Worm (Caenorhabditis elegans) whole organism, young adult: ENCODE results near the gene gcy-20.

ENCODE experiments used
- C17E4.6 ChIP-seq: fragments of 200-800 bp; sonication (Bioruptor generic); IDR thresholded peaks from 2 replicates; pipeline ENCODE4 v1.3.6; 2022; ENCODE audit warnings: missing genetic modification reagents, missing genetic modification characterization, missing compliant biosample characterization
- D2030.7 ChIP-seq: fragments of 200-800 bp; sonication (Bioruptor generic); IDR thresholded peaks from 2 replicates; pipeline ENCODE4 v1.3.6; 2022; ENCODE audit warnings: missing genetic modification reagents, missing genetic modification characterization, missing compliant biosample characterization
- F23B12.7 ChIP-seq: sonication (generic microtip); optimal IDR thresholded peaks from 2 replicates; lab custom pipeline; 2017; ENCODE audit warnings: missing genetic modification characterization, mild to moderate bottlenecking, missing compliant biosample characterization, antibody characterized with exemption, moderate library complexity; ENCODE audit not compliant: insufficient read depth
- F33H1.4 ChIP-seq: fragments of 200-800 bp; sonication (Bioruptor generic); IDR thresholded peaks from 2 replicates; pipeline ENCODE4 v1.3.6; 2022; ENCODE audit warnings: missing genetic modification reagents, missing genetic modification characterization, missing compliant biosample characterization
- F37B4.10 ChIP-seq: fragments of 200-800 bp; sonication (Bioruptor generic); IDR thresholded peaks from 2 replicates; pipeline ENCODE4 v1.3.6; 2022; ENCODE audit warnings: missing genetic modification characterization, missing compliant biosample characterization
- F39B2.1 ChIP-seq: fragments of 200-800 bp; sonication (Bioruptor generic); IDR thresholded peaks from 2 replicates; pipeline ENCODE4 v1.3.6; 2022; ENCODE audit warnings: missing genetic modification reagents, missing genetic modification characterization, missing compliant biosample characterization
- F52B5.7 ChIP-seq: sonication (generic microtip); optimal IDR thresholded peaks from 2 replicates; lab custom pipeline; 2016; ENCODE audit warnings: mild to moderate bottlenecking, missing genetic modification characterization, missing compliant biosample characterization
- F57C9.4 ChIP-seq: sonication (generic microtip); optimal IDR thresholded peaks from 2 replicates; lab custom pipeline; 2017; ENCODE audit warnings: mild to moderate bottlenecking, missing genetic modification characterization, missing compliant biosample characterization
- K12H6.12 ChIP-seq: fragments of 200-800 bp; sonication (Bioruptor generic); optimal IDR thresholded peaks from 2 replicates; lab custom pipeline; 2018; ENCODE audit warnings: mild to moderate bottlenecking, missing genetic modification characterization, missing compliant biosample characterization
- T26A5.8 ChIP-seq: sonication (generic microtip); optimal IDR thresholded peaks from 2 replicates; lab custom pipeline; 2016; ENCODE audit warnings: missing genetic modification characterization, missing compliant biosample characterization
- Y53F4B.3 ChIP-seq: fragments of 200-800 bp; sonication (Bioruptor generic); IDR thresholded peaks from 2 replicates; pipeline ENCODE4 v1.3.6; 2022; ENCODE audit warnings: missing genetic modification reagents, missing genetic modification characterization, missing compliant biosample characterization
- Y67H2A.10 ChIP-seq: fragments of 200-800 bp; sonication (Bioruptor generic); conservative IDR thresholded peaks from 2 replicates; pipeline ENCODE4 v1.3.6; 2022; ENCODE audit warnings: missing genetic modification reagents, missing genetic modification characterization, missing compliant biosample characterization
- Y79H2A.3 ChIP-seq: fragments of 200-800 bp; sonication (Bioruptor generic); conservative IDR thresholded peaks from 2 replicates; pipeline ENCODE4 v1.3.6; 2022; ENCODE audit warnings: missing genetic modification reagents, missing genetic modification characterization, missing compliant biosample characterization
- aptf-2 ChIP-seq: fragments of 200-800 bp; sonication (Bioruptor generic); conservative IDR thresholded peaks from 2 replicates; pipeline ENCODE4 v1.3.6; 2022; ENCODE audit warnings: missing genetic modification reagents, missing genetic modification characterization, missing compliant biosample characterization
- bed-1 ChIP-seq: fragments of 200-800 bp; sonication (Bioruptor generic); IDR thresholded peaks from 2 replicates; pipeline ENCODE4 v1.3.6; 2022; ENCODE audit warnings: missing genetic modification reagents, missing genetic modification characterization, missing compliant biosample characterization
- cebp-1 ChIP-seq, 2 experiments: fragments of 200-800 bp in 1 of 2; sonication (Bioruptor generic) in 1 of 2; sonication (generic microtip) in 1 of 2; IDR thresholded peaks in 1 of 2; optimal IDR thresholded peaks in 1 of 2; 2 replicates each; pipeline versions ENCODE4 v1.3.6 to Lab custom; 2017 to 2022; ENCODE audit warnings: missing compliant biosample characterization in 2 of 2, missing genetic modification characterization in 2 of 2, mild to moderate bottlenecking in 1 of 2, missing genetic modification reagents in 1 of 2, moderate library complexity in 1 of 2
- cebp-2 ChIP-seq: fragments of 200-800 bp; sonication (Bioruptor generic); IDR thresholded peaks from 2 replicates; pipeline ENCODE4 v1.3.6; 2022; ENCODE audit warnings: missing genetic modification characterization, missing compliant biosample characterization
- ceh-27 ChIP-seq: fragments of 200-800 bp; sonication (Bioruptor generic); optimal IDR thresholded peaks from 2 replicates; lab custom pipeline; 2018; ENCODE audit warnings: mild to moderate bottlenecking, missing genetic modification characterization, moderate library complexity, missing compliant biosample characterization
- ceh-58 ChIP-seq: fragments of 200-800 bp; sonication (Bioruptor generic); IDR thresholded peaks from 2 replicates; pipeline ENCODE4 v1.3.6; 2022; ENCODE audit warnings: missing genetic modification characterization, missing compliant biosample characterization
- chd-7 ChIP-seq: sonication (generic microtip); optimal IDR thresholded peaks from 2 replicates; lab custom pipeline; 2016; ENCODE audit warnings: mild to moderate bottlenecking, missing genetic modification characterization, moderate library complexity, missing compliant biosample characterization
- egrh-3 ChIP-seq: fragments of 200-800 bp; sonication (Bioruptor generic); IDR thresholded peaks from 2 replicates; pipeline ENCODE4 v1.3.6; 2022; ENCODE audit warnings: missing genetic modification reagents, missing genetic modification characterization, missing compliant biosample characterization
- hmg-20 ChIP-seq: fragments of 200-800 bp; sonication (Bioruptor generic); IDR thresholded peaks from 2 replicates; pipeline ENCODE4 v1.3.6; 2022; ENCODE audit warnings: missing genetic modification reagents, missing genetic modification characterization, missing compliant biosample characterization
- hsf-1 ChIP-seq: fragments of 200-800 bp; sonication (Bioruptor generic); IDR thresholded peaks from 2 replicates; pipeline ENCODE4 v1.3.6; 2022; ENCODE audit warnings: missing genetic modification reagents, missing genetic modification characterization, missing compliant biosample characterization
- lag-1 ChIP-seq: fragments of 200-800 bp; sonication (Bioruptor generic); IDR thresholded peaks from 2 replicates; pipeline ENCODE4 v1.3.6; 2022; ENCODE audit warnings: missing genetic modification reagents, missing genetic modification characterization, missing compliant biosample characterization
- let-526 ChIP-seq: fragments of 200-800 bp; sonication (Bioruptor generic); IDR thresholded peaks from 2 replicates; pipeline ENCODE4 v1.3.6; 2022; ENCODE audit warnings: missing genetic modification reagents, missing genetic modification characterization, missing compliant biosample characterization
- mcd-1 ChIP-seq: fragments of 200-800 bp; sonication (Bioruptor generic); IDR thresholded peaks from 2 replicates; pipeline ENCODE4 v1.3.6; 2022; ENCODE audit warnings: missing genetic modification reagents, missing genetic modification characterization, missing compliant biosample characterization
- mxl-1 ChIP-seq: sonication (generic microtip); optimal IDR thresholded peaks from 2 replicates; lab custom pipeline; 2016; ENCODE audit warnings: missing genetic modification characterization, missing compliant biosample characterization
- nfya-1 ChIP-seq: sonication (generic microtip); optimal IDR thresholded peaks from 2 replicates; lab custom pipeline; 2017; ENCODE audit warnings: antibody characterized with exemption, missing compliant biosample characterization, missing genetic modification characterization, borderline replicate concordance; ENCODE audit not compliant: insufficient read depth
- nhr-179 ChIP-seq: sonication (generic microtip); optimal IDR thresholded peaks from 2 replicates; lab custom pipeline; 2016; ENCODE audit warnings: mild to moderate bottlenecking, missing genetic modification characterization, missing compliant biosample characterization
- nhr-27 ChIP-seq: fragments of 200-800 bp; sonication (Bioruptor generic); optimal IDR thresholded peaks from 2 replicates; lab custom pipeline; 2018; ENCODE audit warnings: mild to moderate bottlenecking, missing genetic modification characterization, moderate library complexity, missing compliant biosample characterization
- somi-1 ChIP-seq: fragments of 200-800 bp; sonication (Bioruptor generic); optimal IDR thresholded peaks from 2 replicates; lab custom pipeline; 2018; ENCODE audit warnings: mild to moderate bottlenecking, missing genetic modification characterization, missing compliant biosample characterization
- tbp1 ChIP-seq: fragments of 200-800 bp; sonication (Bioruptor generic); optimal IDR thresholded peaks from 2 replicates; lab custom pipeline; 2018; ENCODE audit warnings: mild to moderate bottlenecking, missing genetic modification characterization, missing compliant biosample characterization
- tlf-1 ChIP-seq: fragments of 200-800 bp; sonication (Bioruptor generic); optimal IDR thresholded peaks from 2 replicates; lab custom pipeline; 2018; ENCODE audit warnings: mild to moderate bottlenecking, missing genetic modification characterization, missing compliant biosample characterization
- zfh-2 ChIP-seq: fragments of 200-800 bp; sonication (Bioruptor generic); conservative IDR thresholded peaks from 2 replicates; pipeline ENCODE4 v1.3.6; 2022; ENCODE audit warnings: missing genetic modification reagents, missing genetic modification characterization, missing compliant biosample characterization
- zim-3 ChIP-seq: sonication (generic microtip); optimal IDR thresholded peaks from 2 replicates; lab custom pipeline; 2017; ENCODE audit warnings: mild to moderate bottlenecking, missing genetic modification characterization, moderate library complexity, missing compliant biosample characterization
- ztf-22 ChIP-seq: fragments of 200-800 bp; sonication (Bioruptor generic); optimal IDR thresholded peaks from 2 replicates; lab custom pipeline; 2018; ENCODE audit warnings: mild to moderate bottlenecking, missing genetic modification characterization, moderate library complexity, missing compliant biosample characterization
- ztf-25 ChIP-seq: fragments of 200-800 bp; sonication (Bioruptor generic); IDR thresholded peaks from 2 replicates; pipeline ENCODE4 v1.3.6; 2022; ENCODE audit warnings: missing genetic modification reagents, missing genetic modification characterization, missing compliant biosample characterization
- ztf-28 ChIP-seq: fragments of 200-800 bp; sonication (Bioruptor generic); IDR thresholded peaks from 2 replicates; pipeline ENCODE4 v1.3.6; 2022; ENCODE audit warnings: missing genetic modification reagents, missing genetic modification characterization, missing compliant biosample characterization

Gene gcy-20

DNA sequence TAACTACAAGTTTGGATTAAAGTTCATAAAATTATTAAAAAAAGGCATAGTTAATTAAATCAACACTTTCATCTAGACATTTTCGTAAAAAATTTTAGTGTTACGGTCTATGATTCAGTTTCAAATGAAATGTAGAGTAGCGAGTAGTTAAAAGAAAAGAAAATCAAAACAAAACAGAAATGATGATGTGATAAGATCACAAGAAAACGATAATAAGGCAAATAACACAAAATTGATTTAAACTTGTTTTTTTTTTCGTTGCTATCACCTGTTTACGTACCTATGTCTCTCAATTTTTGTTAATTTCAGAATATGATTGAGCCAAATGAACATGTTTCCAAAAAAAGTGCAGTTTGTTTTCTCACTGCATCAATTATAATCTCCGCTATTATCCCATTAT lies 23.7 kb downstream of the gcy-20 start, which contains the start of the genes F21H7.2 and F21H7.12:
Gene F21H7.2, minus strand, starts transcription at position 101 of the 400 bp plus-strand sequence.
Gene F21H7.12, plus strand, starts transcription at position 270 of the 400 bp plus-strand sequence.
- TF ChIP-seq tbp1 (GFP tag; lab: Kevin White, UChicago) (no peak), F57C9.4 (no peak), ceh-58 (GFP tag; lab: Robert Waterston, UW) (no peak), ztf-28 (GFP tag; lab: Robert Waterston, UW) (no peak), F39B2.1 (GFP tag; lab: Robert Waterston, UW) (no peak), F33H1.4 (no peak), T26A5.8 (tag; lab: Kevin White, UChicago) (no peak), D2030.7 (GFP tag; lab: Robert Waterston, UW) (no peak), K12H6.12 (tag; lab: Kevin White, UChicago) (no peak), Y79H2A.3 (GFP tag; lab: Robert Waterston, UW) (no peak), let-526 (GFP tag; lab: Robert Waterston, UW) (no peak)

DNA sequence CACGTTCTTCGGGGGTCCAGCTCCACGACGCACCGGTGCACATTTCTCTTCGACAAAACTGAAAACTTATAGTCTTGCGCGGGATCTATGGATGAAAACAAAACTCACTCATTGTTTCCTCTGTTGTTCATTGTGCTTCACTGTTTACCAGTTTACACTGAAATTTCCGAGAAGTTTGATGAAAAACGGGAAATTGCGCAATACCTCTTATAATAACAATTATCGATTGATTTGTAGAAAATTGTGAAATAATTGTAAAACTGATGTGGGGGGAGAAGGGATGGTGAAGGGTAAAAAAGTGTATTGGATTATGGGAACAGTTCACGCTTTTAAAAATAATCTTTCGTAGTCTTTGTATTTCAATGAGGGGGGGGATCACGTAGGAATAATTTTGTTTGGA lies 24.1 kb downstream of the gcy-20 start:
- TF ChIP-seq F33H1.4 (no peak), F39B2.1 (GFP tag; lab: Robert Waterston, UW) (no peak), nhr-179 (no peak), chd-7 (tag; lab: Kevin White, UChicago) (no peak), somi-1 (GFP tag; lab: Kevin White, UChicago) (no peak), ceh-27 (GFP tag; lab: Kevin White, UChicago) (no peak), bed-1 (no peak), zfh-2 (no peak), F23B12.7 (no peak), lag-1 (no peak), Y67H2A.10 (GFP tag; lab: Robert Waterston, UW) (no peak), ztf-22 (GFP tag; lab: Kevin White, UChicago) (no peak), hmg-20 (no peak), Y53F4B.3 (GFP tag; lab: Robert Waterston, UW) (no peak)

ce11 chrV:16226581-16226980 lies 27.0 kb downstream of the gcy-20 start, which contains the start of gene F11A5.13:
Gene F11A5.13, minus strand, starts transcription at chrV:16226681.
- TF ChIP-seq C17E4.6: no peak
- no peak for TF ChIP-seq Y53F4B.3 (GFP tag; lab: Robert Waterston, UW)
- no peak for TF ChIP-seq tlf-1 (GFP tag; lab: Kevin White, UChicago)
- TF ChIP-seq mxl-1 (tag; lab: Kevin White, UChicago): no peak
- TF ChIP-seq cebp-2 (GFP tag; lab: Robert Waterston, UW): no peak
- no peak for TF ChIP-seq ztf-25 (GFP tag; lab: Robert Waterston, UW)
- no peak for TF ChIP-seq cebp-1 (GFP tag; IDR thresholded peaks at IDR 0.05; lab: Robert Waterston, UW)
- TF ChIP-seq cebp-1 (tag; optimal IDR thresholded peaks at IDR 0.05; lab: Kevin White, UChicago): no peak
- no peak for TF ChIP-seq mcd-1 (GFP tag; lab: Robert Waterston, UW)
- TF ChIP-seq nhr-27 (tag; lab: Kevin White, UChicago): no peak
- TF ChIP-seq F52B5.7 (tag; lab: Kevin White, UChicago): no peak
- no peak for TF ChIP-seq F23B12.7
- no peak for TF ChIP-seq zim-3 (tag; lab: Kevin White, UChicago)
- TF ChIP-seq egrh-3 (GFP tag; lab: Robert Waterston, UW): no peak
- TF ChIP-seq nfya-1 (tag; lab: Kevin White, UChicago): no peak
- TF ChIP-seq F37B4.10: no peak
- no peak for TF ChIP-seq hsf-1 (GFP tag; lab: Robert Waterston, UW)
- TF ChIP-seq aptf-2 (GFP tag; lab: Robert Waterston, UW): no peak
- TF ChIP-seq ceh-58 (GFP tag; lab: Robert Waterston, UW): no peak
